Worm (Caenorhabditis elegans) whole organism, L1 larva: ENCODE results near the gene ubc-24.

Source experiments
- alr-1 ChIP-seq: fragments of 200-800 bp; sonication (Bioruptor generic); optimal IDR thresholded peaks from 2 replicates; lab custom pipeline; 2018; ENCODE audit warnings: borderline replicate concordance, mild to moderate bottlenecking, missing genetic modification characterization, missing compliant biosample characterization
- aly-2 ChIP-seq: fragments of 150-350 bp; optimal IDR thresholded peaks from 2 replicates; lab custom pipeline; 2014; ENCODE audit warnings: missing biosample characterization, missing genetic modification characterization
- elt-3 ChIP-seq, 6 experiments: fragments of 150-350 bp in 1 of 6; sonication (generic microtip); optimal IDR thresholded peaks; 2 replicates each; lab custom pipeline; 2017 to 2018; ENCODE audit warnings: missing biosample characterization in 6 of 6, missing genetic modification characterization in 6 of 6, inconsistent platforms in 1 of 6
- lin-35 ChIP-seq, 2 experiments: fragments of 150-350 bp; optimal IDR thresholded peaks; 2 replicates each; lab custom pipeline; 2014; ENCODE audit warnings: missing biosample characterization in 2 of 2, missing genetic modification characterization in 2 of 2, missing genetic modification reagents in 2 of 2
- lin-39 ChIP-seq: fragments of 150-350 bp; optimal IDR thresholded peaks from 2 replicates; lab custom pipeline; 2014; ENCODE audit warnings: missing biosample characterization, missing genetic modification reagents, missing genetic modification characterization
- skn-1 ChIP-seq: fragments of 150-350 bp; optimal IDR thresholded peaks from 2 replicates; lab custom pipeline; 2014; ENCODE audit warnings: missing biosample characterization, missing genetic modification characterization
- snpc-4 ChIP-seq: fragments of 150-350 bp; optimal IDR thresholded peaks from 2 replicates; lab custom pipeline; 2014; ENCODE audit warnings: missing biosample characterization, missing genetic modification characterization
- sup-37 ChIP-seq: fragments of 200-800 bp; sonication (Bioruptor generic); optimal IDR thresholded peaks from 2 replicates; lab custom pipeline; 2018; ENCODE audit warnings: mild to moderate bottlenecking, missing genetic modification characterization, missing compliant biosample characterization
- unc-30 ChIP-seq: sonication (generic microtip); optimal IDR thresholded peaks from 2 replicates; lab custom pipeline; 2017; ENCODE audit warnings: missing biosample characterization, missing genetic modification characterization
- unc-62 ChIP-seq: fragments of 150-350 bp; optimal IDR thresholded peaks from 2 replicates; lab custom pipeline; 2014; ENCODE audit warnings: missing biosample characterization, missing genetic modification reagents, missing genetic modification characterization

ce11 chrII:8454513-8454912 is 49.1 kb downstream of the ubc-24 start, which contains the start of gene F22B5.5:
- no peak for TF ChIP-seq sup-37
- TF ChIP-seq snpc-4: no peak
- no peak for TF ChIP-seq unc-30 (tag; lab: Kevin White, UChicago)
- TF ChIP-seq alr-1: no peak
- no peak for TF ChIP-seq lin-39 (tag; lab: Kevin White, UChicago)
- no peak for TF ChIP-seq unc-62 (GFP tag; lab: Kevin White, UChicago)
- no peak for TF ChIP-seq elt-3 (tag; optimal IDR thresholded peaks at IDR 0.05; lab: Kevin White, UChicago)
- no peak for TF ChIP-seq lin-35 (GFP tag; optimal IDR thresholded peaks at IDR 0.05; lab: Kevin White, UChicago)
- no peak for TF ChIP-seq skn-1
- no peak for TF ChIP-seq aly-2 (tag; lab: Kevin White, UChicago)
